Fruit fly (Drosophila melanogaster): Measurements from ENCODE around the gene sgg.
A peak's percentile ranks its signal among the peaks of the same experiment; 100 is the strongest.

sgg gene

DNA sequence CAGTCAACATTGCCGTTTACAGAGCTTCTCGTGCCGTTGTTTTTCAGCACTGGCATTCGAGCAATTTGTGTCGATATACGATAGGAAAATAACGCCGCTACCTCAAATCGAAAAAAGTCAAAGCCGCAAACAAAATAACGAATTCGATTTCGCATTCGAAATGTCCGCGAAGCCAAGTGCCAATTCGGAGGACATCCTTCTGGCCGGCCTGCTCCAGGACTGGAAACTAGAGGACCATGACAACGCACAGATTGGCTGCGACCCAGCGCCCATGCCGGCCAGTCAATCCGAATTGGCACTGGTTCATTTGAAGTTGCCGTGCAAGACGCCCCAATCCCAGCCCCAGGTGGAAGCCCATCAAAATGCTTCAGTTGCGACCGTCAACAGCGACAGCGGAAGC is 81.0 kb downstream of the sgg start (continued):
- no peak for TF ChIP-seq mirr (GFP tag; optimal IDR thresholded peaks at IDR 0.05)
- no peak for TF ChIP-seq CG32767 (GFP tag; IDR thresholded peaks at IDR 0.05)
- no peak for TF ChIP-seq CG7839 (tag; optimal IDR thresholded peaks at IDR 0.05)
- TF ChIP-seq lab (GFP tag; optimal IDR thresholded peaks at IDR 0.05) = no peak
- no peak for TF ChIP-seq pum (GFP tag; optimal IDR thresholded peaks at IDR 0.05)
- no peak for TF ChIP-seq br (optimal IDR thresholded peaks at IDR 0.05)
- no peak for TF ChIP-seq wor (GFP tag; IDR thresholded peaks at IDR 0.05)
- no peak for TF ChIP-seq CG3838 (GFP tag; optimal IDR thresholded peaks at IDR 0.05)
- peak; percentile 18 for TF ChIP-seq CG2120 (GFP tag; optimal IDR thresholded peaks at IDR 0.05)
- no peak for TF ChIP-seq CG18476 (GFP tag; optimal IDR thresholded peaks at IDR 0.05)
- TF ChIP-seq fd102C (GFP tag; optimal IDR thresholded peaks at IDR 0.05) = no peak
- TF ChIP-seq Ets65A (GFP tag) = peak; percentile 64
- TF ChIP-seq fd96Cb (tag; optimal IDR thresholded peaks at IDR 0.05) = no peak
- TF ChIP-seq CG11696 (GFP tag; IDR thresholded peaks at IDR 0.05) = no peak
- TF ChIP-seq CG9932 (GFP tag; IDR thresholded peaks at IDR 0.05) = 0 out of 2 replicates have a peak, but pooled peaks have one; percentile 7
- no peak for TF ChIP-seq grau (tag; optimal IDR thresholded peaks at IDR 0.05)
- TF ChIP-seq inv (GFP tag; IDR thresholded peaks at IDR 0.05; ENCODE audit: partially characterized antibody) = no peak; the same call in 1 of the 2 replicates
- TF ChIP-seq corto (GFP tag; optimal IDR thresholded peaks at IDR 0.05) = no peak
- no peak for TF ChIP-seq Vsx1 (GFP tag; optimal IDR thresholded peaks at IDR 0.05)
- peak; percentile 64 for TF ChIP-seq knrl (GFP tag; IDR thresholded peaks at IDR 0.05; ENCODE audit: partially characterized antibody)
- TF ChIP-seq salm (tag; optimal IDR thresholded peaks at IDR 0.05) = no peak
- TF ChIP-seq yki (optimal IDR thresholded peaks at IDR 0.05) = no peak
- no peak for TF ChIP-seq bowl (GFP tag; IDR thresholded peaks at IDR 0.05)
- no peak for TF ChIP-seq dmrt11E (tag; optimal IDR thresholded peaks at IDR 0.05)
- TF ChIP-seq H2.0 (GFP tag; IDR thresholded peaks at IDR 0.05) = no peak
- TF ChIP-seq fu2 (GFP tag; optimal IDR thresholded peaks at IDR 0.05) = no peak
- no peak for TF ChIP-seq Hmx (GFP tag; optimal IDR thresholded peaks at IDR 0.05)
- TF ChIP-seq zen (tag; optimal IDR thresholded peaks at IDR 0.05) = no peak
- TF ChIP-seq CG10462 (GFP tag; optimal IDR thresholded peaks at IDR 0.05) = no peak
- TF ChIP-seq BEAF-32 (GFP tag; optimal IDR thresholded peaks at IDR 0.05) = peak; percentile 48
- no peak for TF ChIP-seq gro (GFP tag; optimal IDR thresholded peaks at IDR 0.05)
- 0 out of 2 replicates have a peak, but pooled peaks have one; percentile 15 for TF ChIP-seq vvl (GFP tag; IDR thresholded peaks at IDR 0.05)
- TF ChIP-seq Scr (GFP tag; IDR thresholded peaks at IDR 0.05; ENCODE audit: partially characterized antibody) = peak; percentile 44; the same call in 1 of the 2 replicates
- no peak for TF ChIP-seq Nf-YC (tag; optimal IDR thresholded peaks at IDR 0.05)
- TF ChIP-seq HLH4C (GFP tag; IDR thresholded peaks at IDR 0.05; ENCODE audit: partially characterized antibody) = peak; percentile 56
- no peak for TF ChIP-seq CG12659 (GFP tag; optimal IDR thresholded peaks at IDR 0.05)
- TF ChIP-seq CG32532 (GFP tag; IDR thresholded peaks at IDR 0.05) = no peak
- TF ChIP-seq wdn (GFP tag; IDR thresholded peaks at IDR 0.05) = no peak
- no peak for TF ChIP-seq btn (GFP tag; optimal IDR thresholded peaks at IDR 0.05)
- no peak for TF ChIP-seq Jarid2 (GFP tag; optimal IDR thresholded peaks at IDR 0.05)
- no peak for TF ChIP-seq aop (GFP tag; IDR thresholded peaks at IDR 0.05)
- no peak for TF ChIP-seq da (GFP tag; optimal IDR thresholded peaks at IDR 0.05)
- no peak for TF ChIP-seq Atf6 (GFP tag; IDR thresholded peaks at IDR 0.05)
- TF ChIP-seq HLH3B (GFP tag; IDR thresholded peaks at IDR 0.05) = no peak
- TF ChIP-seq hb (GFP tag; IDR thresholded peaks at IDR 0.05; ENCODE audit: partially characterized antibody) = no peak
- no peak for TF ChIP-seq CG7987 (GFP tag; optimal IDR thresholded peaks at IDR 0.05)
- TF ChIP-seq nerfin-2 (GFP tag; IDR thresholded peaks at IDR 0.05; ENCODE audit: partially characterized antibody) = no peak; the same call in 1 of the 2 replicates
- TF ChIP-seq tgo (GFP tag; IDR thresholded peaks at IDR 0.05) = no peak
- peak; percentile 6 for TF ChIP-seq HmgZ (tag; optimal IDR thresholded peaks at IDR 0.05)
- no peak for TF ChIP-seq CG14965 (GFP tag; optimal IDR thresholded peaks at IDR 0.05; ENCODE audit: borderline replicate concordance)
- no peak for TF ChIP-seq Ssrp (tag; optimal IDR thresholded peaks at IDR 0.05)
- peak; percentile 52 for TF ChIP-seq CG3847 (GFP tag; IDR thresholded peaks at IDR 0.05)

All from whole organism, embryonic.